Worm (Caenorhabditis elegans): ENCODE data around the gene gpd-3.

gpd-3 gene

ce11 chrX:3102817-3103216, 10.3 kb downstream of the gpd-3 start:
- TF ChIP-seq fkh-8 (tag; optimal IDR thresholded peaks at IDR 0.05) (peak; percentile 26), pax-3 (tag; optimal IDR thresholded peaks at IDR 0.05) (no peak), zag-1 (tag; optimal IDR thresholded peaks at IDR 0.05) (no peak), fkh-10 (GFP tag; optimal IDR thresholded peaks at IDR 0.05) (no peak), egl-13 (tag; optimal IDR thresholded peaks at IDR 0.05) (no peak), ceh-88 (GFP tag; IDR thresholded peaks at IDR 0.05) (no peak), dsc-1 (tag; optimal IDR thresholded peaks at IDR 0.05) (peak; percentile 18), nhr-11 (tag; optimal IDR thresholded peaks at IDR 0.05) (no peak), irx-1 (tag; optimal IDR thresholded peaks at IDR 0.05) (no peak), F16B12.6 (tag; optimal IDR thresholded peaks at IDR 0.05) (no peak), mab-9 (GFP tag; IDR thresholded peaks at IDR 0.05) (no peak), skn-1 (tag; optimal IDR thresholded peaks at IDR 0.05) (peak; percentile 16), lir-3 (tag; optimal IDR thresholded peaks at IDR 0.05; ENCODE audit: poor library complexity) (no peak), snu-23 (GFP tag; optimal IDR thresholded peaks at IDR 0.05) (peak; percentile 10), C16A3.4 (tag; optimal IDR thresholded peaks at IDR 0.05) (no peak), nhr-71 (tag; optimal IDR thresholded peaks at IDR 0.05) (peak; percentile 9), nhr-85 (tag) (no peak), lin-15B (tag; optimal IDR thresholded peaks at IDR 0.05) (no peak), tbx-2 (tag; optimal IDR thresholded peaks at IDR 0.05) (no peak), rnt-1 (tag; optimal IDR thresholded peaks at IDR 0.05) (peak; percentile 25), ceh-82 (tag; optimal IDR thresholded peaks at IDR 0.05) (no peak), mdl-1 (tag; optimal IDR thresholded peaks at IDR 0.05) (no peak), efl-1 (optimal IDR thresholded peaks at IDR 0.05) (no peak), efl-1 (GFP tag; optimal IDR thresholded peaks at IDR 0.05 in 1 of 2) (no peak), lin-14 (GFP tag; optimal IDR thresholded peaks at IDR 0.05) (peak; percentile 57), elt-2 (tag; optimal IDR thresholded peaks at IDR 0.05) (no peak), lin-35 (GFP tag; optimal IDR thresholded peaks at IDR 0.05) (no peak), grh-1 (GFP tag; IDR thresholded peaks at IDR 0.05) (no peak), C04F5.9 (tag; optimal IDR thresholded peaks at IDR 0.05) (no peak), mep-1 (tag; optimal IDR thresholded peaks at IDR 0.05) (peak; percentile 34), isw-1 (GFP tag; IDR thresholded peaks at IDR 0.05) (no peak), swsn-7 (tag; optimal IDR thresholded peaks at IDR 0.05) (no peak), nhr-47 (tag; optimal IDR thresholded peaks at IDR 0.05) (no peak), snpc-4 (tag; optimal IDR thresholded peaks at IDR 0.05) (no peak)

- TF ChIP-seq nhr-71 (tag; optimal IDR thresholded peaks at IDR 0.05), result peak; percentile 27
- peak; percentile 81 for TF ChIP-seq elt-2 (tag; optimal IDR thresholded peaks at IDR 0.05)
- peak; percentile 28 for TF ChIP-seq lin-14 (GFP tag; optimal IDR thresholded peaks at IDR 0.05)
- peak; percentile 10 for TF ChIP-seq nhr-90 (tag; optimal IDR thresholded peaks at IDR 0.05; ENCODE audit: poor library complexity)
- TF ChIP-seq sox-4 (tag; optimal IDR thresholded peaks at IDR 0.05), result no peak
- TF ChIP-seq jun-1 (tag; optimal IDR thresholded peaks at IDR 0.05), result peak; percentile 6
- no peak for TF ChIP-seq ces-1 (GFP tag; optimal IDR thresholded peaks at IDR 0.05)
- peak in 1 of 2 experiments; percentile 0 for TF ChIP-seq lin-35 (GFP tag; optimal IDR thresholded peaks at IDR 0.05)
These were observed 11.0 kb downstream of the gpd-3 start, which contains the start of gene ztf-13 for ce11 chrX:3102165-3102564. ztf-13 (minus strand) TSS chrX:3102175.

ce11 chrX:3101562-3101961, 11.6 kb downstream of the gpd-3 start:
- TF ChIP-seq nhr-76 (tag; optimal IDR thresholded peaks at IDR 0.05), result no peak
- TF ChIP-seq efl-1 (optimal IDR thresholded peaks at IDR 0.05), result no peak
- peak in 1 of 2 experiments; percentile 73 for TF ChIP-seq efl-1 (GFP tag; optimal IDR thresholded peaks at IDR 0.05 in 1 of 2)

ce11 chrX:3099832-3100231, 13.3 kb downstream of the gpd-3 start, which contains the start of gene sec-3:
sec-3 (minus strand) TSS chrX:3099852.
- no peak for TF ChIP-seq alr-1 (tag; optimal IDR thresholded peaks at IDR 0.05; ENCODE audit: borderline replicate concordance)
- TF ChIP-seq lin-13 (GFP tag; optimal IDR thresholded peaks at IDR 0.05), result peak; percentile 80
- TF ChIP-seq ceh-82 (tag; optimal IDR thresholded peaks at IDR 0.05), result peak; percentile 80 to 90 (median 88)
- no peak for TF ChIP-seq unc-98 (GFP tag; IDR thresholded peaks at IDR 0.05)
- TF ChIP-seq nhr-84 (tag; optimal IDR thresholded peaks at IDR 0.05), result no peak
- peak; percentile 74 to 89 for TF ChIP-seq lin-35 (GFP tag; optimal IDR thresholded peaks at IDR 0.05)
- TF ChIP-seq fkh-8 (tag; optimal IDR thresholded peaks at IDR 0.05), result peak; percentile 67
- TF ChIP-seq vab-15 (tag; optimal IDR thresholded peaks at IDR 0.05), result no peak
- peak; percentile 43 for TF ChIP-seq fkh-10 (GFP tag; optimal IDR thresholded peaks at IDR 0.05)
- no peak for TF ChIP-seq ceh-90 (tag; optimal IDR thresholded peaks at IDR 0.05)
- peak; percentile 48; the same call in 1 of the 2 replicates for TF ChIP-seq ceh-88 (GFP tag; IDR thresholded peaks at IDR 0.05)
- no peak for TF ChIP-seq ets-5 (GFP tag; IDR thresholded peaks at IDR 0.05)
- peak; percentile 79 for TF ChIP-seq fos-1 (tag; optimal IDR thresholded peaks at IDR 0.05)
- peak; percentile 95 for TF ChIP-seq snu-23 (GFP tag; optimal IDR thresholded peaks at IDR 0.05)
- TF ChIP-seq lin-14 (GFP tag; optimal IDR thresholded peaks at IDR 0.05), result peak; percentile 96
- TF ChIP-seq nhr-19 (GFP tag; conservative IDR thresholded peaks at IDR 0.05), result peak; percentile 86
- no peak for TF ChIP-seq sptf-1 (tag; optimal IDR thresholded peaks at IDR 0.05)

All from whole organism, L1 larva.